Fruit fly (Drosophila melanogaster): ENCODE measurements around the gene CG5342.
A peak's percentile ranks its signal among the peaks of the same experiment; 100 is the strongest.

Gene CG5342

dm6 chr3R:11551071-11551470, 27.6 kb upstream of the CG5342 start:
- peak; percentile 21 for TF ChIP-seq Dfd (GFP tag; optimal IDR thresholded peaks at IDR 0.05)
- TF ChIP-seq Mio (GFP tag; optimal IDR thresholded peaks at IDR 0.05), result no peak
- TF ChIP-seq Jra (GFP tag; optimal IDR thresholded peaks at IDR 0.05), result no peak
- TF ChIP-seq psq (GFP tag; optimal IDR thresholded peaks at IDR 0.05), result no peak

dm6 chr3R:11553845-11554244, 24.8 kb upstream of the CG5342 start, which contains the start of gene CG14708:
Gene CG14708 (plus strand): TSS chr3R:11554145.
- TF ChIP-seq jim (GFP tag; optimal IDR thresholded peaks at IDR 0.05) (no peak), sv (GFP tag; optimal IDR thresholded peaks at IDR 0.05) (no peak), pan (optimal IDR thresholded peaks at IDR 0.05) (no peak), sage (GFP tag; optimal IDR thresholded peaks at IDR 0.05) (no peak), h (GFP tag; optimal IDR thresholded peaks at IDR 0.05) (no peak), usp (GFP tag; optimal IDR thresholded peaks at IDR 0.05) (no peak), Abd-B (GFP tag; optimal IDR thresholded peaks at IDR 0.05) (no peak), Rel (GFP tag; optimal IDR thresholded peaks at IDR 0.05) (no peak), Rel (tag; optimal IDR thresholded peaks at IDR 0.05) (no peak), dl (GFP tag; optimal IDR thresholded peaks at IDR 0.05; ENCODE audit: insufficient read depth in 1 of 2, partially characterized antibody in 2 of 2) (no peak), CG9705 (GFP tag; optimal IDR thresholded peaks at IDR 0.05) (no peak)

dm6 chr3R:11554982-11555381, 23.6 kb upstream of the CG5342 start:
- TF ChIP-seq Dfd (GFP tag; optimal IDR thresholded peaks at IDR 0.05) (peak; percentile 88), dmrt93B (GFP tag; optimal IDR thresholded peaks at IDR 0.05) (no peak), Sp1 (GFP tag; optimal IDR thresholded peaks at IDR 0.05) (no peak), foxo (GFP tag; optimal IDR thresholded peaks at IDR 0.05) (no peak), Myc (optimal IDR thresholded peaks at IDR 0.05) (no peak), Hnf4 (GFP tag; optimal IDR thresholded peaks at IDR 0.05) (no peak), lola (GFP tag; optimal IDR thresholded peaks at IDR 0.05) (no peak), tai (GFP tag; optimal IDR thresholded peaks at IDR 0.05) (no peak), CG9705 (GFP tag; optimal IDR thresholded peaks at IDR 0.05) (no peak)

- no peak for TF ChIP-seq Hr78 (GFP tag; optimal IDR thresholded peaks at IDR 0.05)
- TF ChIP-seq CG9705 (GFP tag; optimal IDR thresholded peaks at IDR 0.05), result peak; percentile 36
- TF ChIP-seq Dfd (GFP tag; optimal IDR thresholded peaks at IDR 0.05), result no peak
- TF ChIP-seq sage (GFP tag; optimal IDR thresholded peaks at IDR 0.05), result no peak
- no peak for TF ChIP-seq jim (GFP tag; optimal IDR thresholded peaks at IDR 0.05)
- TF ChIP-seq h (GFP tag; optimal IDR thresholded peaks at IDR 0.05), result peak; percentile 79
- no peak for TF ChIP-seq usp (GFP tag; optimal IDR thresholded peaks at IDR 0.05)
- no peak for TF ChIP-seq Abd-B (GFP tag; optimal IDR thresholded peaks at IDR 0.05)
- no peak for TF ChIP-seq Dif (GFP tag; optimal IDR thresholded peaks at IDR 0.05; ENCODE audit: partially characterized antibody)
- TF ChIP-seq ey (GFP tag; optimal IDR thresholded peaks at IDR 0.05), result peak; percentile 77
- peak; percentile 83 for TF ChIP-seq Hnf4 (GFP tag; optimal IDR thresholded peaks at IDR 0.05)
- TF ChIP-seq dmrt93B (GFP tag; optimal IDR thresholded peaks at IDR 0.05), result peak; percentile 35
- TF ChIP-seq N (GFP tag; optimal IDR thresholded peaks at IDR 0.05), result no peak
- no peak for TF ChIP-seq pan (optimal IDR thresholded peaks at IDR 0.05)
- peak; percentile 24 for TF ChIP-seq GATAd (GFP tag; optimal IDR thresholded peaks at IDR 0.05)
- TF ChIP-seq HLH106 (tag; optimal IDR thresholded peaks at IDR 0.05), result peak; percentile 78
- no peak for TF ChIP-seq Myc (optimal IDR thresholded peaks at IDR 0.05)
- peak; percentile 99 for TF ChIP-seq fru (GFP tag; optimal IDR thresholded peaks at IDR 0.05)
- peak in 1 of 2 experiments; percentile 52 for TF ChIP-seq dl (GFP tag; optimal IDR thresholded peaks at IDR 0.05; ENCODE audit: insufficient read depth in 1 of 2, partially characterized antibody in 2 of 2)
- peak; percentile 83 for TF ChIP-seq Vsx2 (GFP tag; optimal IDR thresholded peaks at IDR 0.05; ENCODE audit: partially characterized antibody)
- peak in 1 of 2 experiments; percentile 82 for TF ChIP-seq foxo (GFP tag; optimal IDR thresholded peaks at IDR 0.05)
- peak; percentile 59 for TF ChIP-seq dsf (GFP tag; optimal IDR thresholded peaks at IDR 0.05; ENCODE audit: borderline replicate concordance)
- TF ChIP-seq CG32264 (GFP tag; optimal IDR thresholded peaks at IDR 0.05), result no peak
- TF ChIP-seq rgr (GFP tag; optimal IDR thresholded peaks at IDR 0.05), result peak; percentile 79
- peak; percentile 82 for TF ChIP-seq tai (GFP tag; optimal IDR thresholded peaks at IDR 0.05)
- peak; percentile 59 for TF ChIP-seq psq (GFP tag; optimal IDR thresholded peaks at IDR 0.05)
- TF ChIP-seq sv (GFP tag; optimal IDR thresholded peaks at IDR 0.05), result peak; percentile 71
- peak; percentile 68 for TF ChIP-seq Jra (GFP tag; optimal IDR thresholded peaks at IDR 0.05)
- TF ChIP-seq Hr83 (GFP tag; optimal IDR thresholded peaks at IDR 0.05; ENCODE audit: poor library complexity, severe bottlenecking), result peak; percentile 58
- TF ChIP-seq woc (GFP tag; optimal IDR thresholded peaks at IDR 0.05), result peak; percentile 69
- TF ChIP-seq Mio (GFP tag; optimal IDR thresholded peaks at IDR 0.05), result no peak
- no peak for TF ChIP-seq Rel (GFP tag; optimal IDR thresholded peaks at IDR 0.05)
- no peak for TF ChIP-seq Rel (tag; optimal IDR thresholded peaks at IDR 0.05)
- TF ChIP-seq lola (GFP tag; optimal IDR thresholded peaks at IDR 0.05), result no peak
- TF ChIP-seq br (GFP tag; optimal IDR thresholded peaks at IDR 0.05), result peak; percentile 62
- peak; percentile 60 for TF ChIP-seq brk (GFP tag; optimal IDR thresholded peaks at IDR 0.05)
- TF ChIP-seq CrebA (GFP tag; optimal IDR thresholded peaks at IDR 0.05; ENCODE audit: borderline replicate concordance), result no peak
- peak; percentile 65 for TF ChIP-seq OdsH (GFP tag; optimal IDR thresholded peaks at IDR 0.05)
- peak; percentile 56 for TF ChIP-seq Sp1 (GFP tag; optimal IDR thresholded peaks at IDR 0.05)
These were observed 21.1 kb upstream of the CG5342 start, which contains the start of gene CG10898 for dm6 chr3R:11557492-11557965. Gene CG10898 (plus strand): TSS chr3R:11557776.
